Worm (Caenorhabditis elegans): ENCODE data around the gene W06G6.11.

The W06G6.11 gene

DNA sequence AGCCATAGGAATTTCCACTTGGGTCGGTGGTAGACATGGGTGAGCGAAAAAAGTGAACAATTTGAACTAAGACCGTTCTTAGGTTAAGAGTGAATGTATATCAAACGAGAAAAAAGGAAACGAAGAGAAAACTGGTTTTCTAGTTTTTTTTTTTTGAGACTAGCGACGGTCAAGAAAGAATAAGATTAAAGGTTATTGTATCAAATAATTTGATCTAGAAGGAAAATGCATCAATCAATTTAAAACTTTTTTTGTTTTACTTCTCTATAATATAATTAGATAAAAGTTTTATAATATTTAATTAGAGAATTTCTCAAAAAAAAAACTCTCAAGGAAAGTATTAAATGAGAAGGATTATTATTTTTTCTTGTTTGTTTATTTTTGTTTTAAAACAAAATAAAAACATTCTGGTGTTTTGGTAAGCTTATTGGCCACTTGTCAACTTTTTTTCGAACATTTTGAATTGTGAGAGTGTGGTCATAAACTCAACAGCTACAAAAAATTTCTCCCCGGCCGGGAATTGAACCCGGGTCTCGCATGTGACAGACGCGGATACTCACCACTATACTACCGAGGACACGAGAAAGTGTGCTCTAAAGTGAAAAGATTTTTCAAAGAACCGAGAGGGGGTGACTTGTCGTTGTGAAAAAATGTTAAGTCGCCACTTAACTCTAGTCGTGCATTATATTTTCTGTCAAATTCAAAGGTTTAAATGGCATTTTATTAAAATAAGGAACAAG, 3.7 kb downstream of the W06G6.11 start, which contains the start of gene W06G6.17:
TSS of gene W06G6.17 (minus strand) at position 51 of the 740 bp plus-strand sequence.
- TF ChIP-seq ztf-11 (tag; optimal IDR thresholded peaks at IDR 0.05) (no peak), mep-1 (tag; optimal IDR thresholded peaks at IDR 0.05) (no peak)

DNA sequence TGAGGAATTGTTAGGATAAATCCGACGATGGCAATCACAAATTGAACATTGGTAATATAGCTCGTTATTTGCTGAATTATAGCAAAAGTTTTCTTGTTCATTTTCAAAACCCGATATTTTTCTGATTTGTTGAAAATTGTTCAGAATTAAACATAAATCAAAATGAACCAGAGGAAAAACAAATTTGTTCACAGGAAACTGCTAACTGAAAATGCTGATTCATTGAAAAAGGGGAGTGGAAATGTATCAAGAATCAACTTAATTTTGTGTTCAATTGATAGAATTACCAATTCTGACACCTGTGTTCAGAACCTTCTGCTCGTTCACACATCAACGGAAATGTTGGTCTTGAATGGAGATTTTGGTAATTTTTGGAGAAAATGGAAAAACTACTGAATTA, 5.5 kb downstream of the W06G6.11 start, which contains the start of gene srw-77:
TSS of gene srw-77 (minus strand) at position 101 of the 400 bp plus-strand sequence.
- TF ChIP-seq ceh-83 (GFP tag; optimal IDR thresholded peaks at IDR 0.05) (no peak), lsy-2 (tag; optimal IDR thresholded peaks at IDR 0.05) (no peak), hlh-1 (tag; optimal IDR thresholded peaks at IDR 0.05) (no peak), lin-32 (GFP tag; optimal IDR thresholded peaks at IDR 0.05) (no peak), nhr-28 (tag; optimal IDR thresholded peaks at IDR 0.05) (no peak), ham-2 (GFP tag; optimal IDR thresholded peaks at IDR 0.05) (no peak), nhr-12 (tag; optimal IDR thresholded peaks at IDR 0.05) (no peak), snpc-4 (tag; optimal IDR thresholded peaks at IDR 0.05) (no peak), unc-39 (tag; optimal IDR thresholded peaks at IDR 0.05) (no peak), cnd-1 (tag; optimal IDR thresholded peaks at IDR 0.05) (no peak)

DNA sequence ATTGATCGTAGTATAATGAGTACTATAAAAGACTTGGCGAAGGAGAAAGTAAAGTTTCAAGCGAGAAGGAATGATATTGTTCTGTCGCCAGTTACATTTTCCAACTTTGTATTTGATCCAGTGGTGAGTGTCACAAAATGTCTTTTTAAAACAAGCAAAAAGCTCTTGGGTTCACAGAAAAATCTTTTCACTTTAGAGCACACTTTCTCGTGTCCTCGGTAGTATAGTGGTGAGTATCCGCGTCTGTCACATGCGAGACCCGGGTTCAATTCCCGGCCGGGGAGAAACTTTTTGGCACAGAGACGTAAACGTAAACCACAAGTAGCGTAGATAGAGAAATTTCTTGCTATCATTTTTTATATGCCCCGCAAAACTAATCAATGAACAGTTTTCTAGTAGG, 8.7 kb downstream of the W06G6.11 start:
- TF ChIP-seq ztf-11 (tag; optimal IDR thresholded peaks at IDR 0.05) = no peak
- no peak for TF ChIP-seq unc-39 (tag; optimal IDR thresholded peaks at IDR 0.05)
- TF ChIP-seq ceh-83 (GFP tag; optimal IDR thresholded peaks at IDR 0.05) = no peak
- TF ChIP-seq unc-120 (tag; optimal IDR thresholded peaks at IDR 0.05; ENCODE audit: poor library complexity, severe bottlenecking) = no peak
- TF ChIP-seq mls-2 (tag; optimal IDR thresholded peaks at IDR 0.05) = no peak
- no peak for TF ChIP-seq flh-1 (GFP tag; optimal IDR thresholded peaks at IDR 0.05)
- TF ChIP-seq lin-13 (tag; optimal IDR thresholded peaks at IDR 0.05) = no peak

DNA sequence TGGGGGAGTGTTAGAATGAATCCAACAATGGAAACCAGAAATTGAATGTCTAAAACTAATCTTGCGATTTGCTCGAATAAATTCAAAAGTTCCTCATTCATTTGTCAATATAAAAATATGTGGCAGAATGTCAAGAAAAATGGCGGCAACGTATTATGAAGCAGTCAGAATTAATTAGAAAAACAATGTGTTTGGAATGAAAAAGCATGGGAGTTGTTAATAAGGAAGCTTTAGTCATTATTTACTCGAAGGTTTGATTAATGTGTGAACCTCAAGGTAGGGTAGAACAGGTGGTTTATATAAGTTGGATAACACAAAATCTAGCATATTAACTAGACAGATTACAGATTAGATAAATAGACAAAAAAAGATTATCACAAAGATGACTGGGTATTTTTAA, 10.9 kb downstream of the W06G6.11 start, which contains the start of gene srw-76:
TSS of gene srw-76 (minus strand) at position 101 of the 400 bp plus-strand sequence.
- TF ChIP-seq mls-2 (tag; optimal IDR thresholded peaks at IDR 0.05) (no peak), bed-3 (GFP tag; optimal IDR thresholded peaks at IDR 0.05) (no peak), nhr-76 (tag; optimal IDR thresholded peaks at IDR 0.05) (no peak), blmp-1 (tag; optimal IDR thresholded peaks at IDR 0.05) (no peak), elt-3 (tag; optimal IDR thresholded peaks at IDR 0.05) (no peak), drap-1 (GFP tag; optimal IDR thresholded peaks at IDR 0.05) (no peak), lin-32 (GFP tag; optimal IDR thresholded peaks at IDR 0.05) (no peak), tbx-8 (GFP tag; optimal IDR thresholded peaks at IDR 0.05) (no peak), mab-5 (tag; optimal IDR thresholded peaks at IDR 0.05) (no peak), ceh-39 (tag; optimal IDR thresholded peaks at IDR 0.05) (no peak), zip-8 (tag; optimal IDR thresholded peaks at IDR 0.05) (no peak), nhr-12 (tag; optimal IDR thresholded peaks at IDR 0.05) (no peak), ceh-83 (GFP tag; optimal IDR thresholded peaks at IDR 0.05) (no peak), hlh-1 (tag; optimal IDR thresholded peaks at IDR 0.05) (no peak)

DNA sequence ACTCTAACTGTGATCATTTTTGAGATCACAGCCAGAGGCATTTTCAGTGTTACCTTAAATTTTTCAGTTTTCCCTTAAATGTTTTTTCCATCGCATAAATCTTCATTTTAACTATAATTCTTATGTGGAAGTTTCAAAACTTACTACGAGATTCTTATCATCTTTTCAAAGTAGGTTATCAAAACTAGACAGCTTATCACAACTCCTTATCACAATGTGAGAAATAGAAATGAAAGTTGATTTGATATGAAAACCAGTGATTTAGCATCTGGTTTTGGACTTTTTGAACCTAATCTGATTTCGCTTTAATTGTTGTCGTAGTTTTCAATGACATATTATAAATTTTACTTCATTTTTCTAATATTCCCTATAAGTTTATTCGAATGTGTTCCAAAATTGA, 13.2 kb downstream of the W06G6.11 start, which contains the start of gene mltn-11:
TSS of gene mltn-11 (plus strand) at position 276 of the 400 bp plus-strand sequence.
- no peak for TF ChIP-seq mep-1 (tag; optimal IDR thresholded peaks at IDR 0.05)
- TF ChIP-seq unc-62 (GFP tag; optimal IDR thresholded peaks at IDR 0.05) = no peak
- no peak for TF ChIP-seq ceh-43 (GFP tag; optimal IDR thresholded peaks at IDR 0.05)
- TF ChIP-seq nhr-237 (tag; optimal IDR thresholded peaks at IDR 0.05) = no peak
- TF ChIP-seq hlh-1 (tag; optimal IDR thresholded peaks at IDR 0.05) = no peak
- TF ChIP-seq mab-5 (tag; optimal IDR thresholded peaks at IDR 0.05) = no peak

DNA sequence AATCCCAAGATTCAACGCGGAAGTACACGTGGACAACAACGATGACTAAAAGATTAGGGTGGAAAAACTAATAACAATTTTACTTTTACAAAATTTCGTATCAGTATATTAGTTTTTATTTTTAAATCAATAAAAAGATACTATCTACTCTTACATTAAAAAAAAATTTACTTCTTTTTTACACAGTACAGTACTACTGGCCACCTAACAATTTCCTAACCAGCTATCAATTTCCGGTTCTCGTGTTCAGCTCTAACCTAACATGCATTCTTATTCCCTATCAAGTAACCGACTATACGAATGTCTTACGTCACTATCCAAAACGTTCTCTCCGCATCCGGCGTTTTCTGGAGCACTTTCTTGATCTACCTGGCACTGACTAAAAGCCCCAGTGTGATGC, 19.5 kb downstream of the W06G6.11 start, which contains the start of gene srd-21:
TSS of gene srd-21 (plus strand) at position 301 of the 400 bp plus-strand sequence.
- TF ChIP-seq hlh-1 (tag; optimal IDR thresholded peaks at IDR 0.05) (no peak), ces-1 (GFP tag; optimal IDR thresholded peaks at IDR 0.05) (no peak), M03D4.4 (tag; optimal IDR thresholded peaks at IDR 0.05) (no peak), blmp-1 (tag; optimal IDR thresholded peaks at IDR 0.05) (no peak), mab-5 (tag; optimal IDR thresholded peaks at IDR 0.05) (no peak), ceh-39 (tag; optimal IDR thresholded peaks at IDR 0.05) (no peak), ztf-11 (tag; optimal IDR thresholded peaks at IDR 0.05) (no peak), mep-1 (tag; optimal IDR thresholded peaks at IDR 0.05) (no peak), nhr-2 (tag; optimal IDR thresholded peaks at IDR 0.05) (no peak), elt-3 (tag; optimal IDR thresholded peaks at IDR 0.05) (no peak), bed-3 (GFP tag; optimal IDR thresholded peaks at IDR 0.05) (no peak), unc-62 (GFP tag; optimal IDR thresholded peaks at IDR 0.05) (no peak)

Measured in whole organism, mixed stage, embryonic.